Worm (Caenorhabditis elegans) whole organism, mixed stage, embryonic: Measurements from ENCODE around the gene nnt-1.

Experiments used
- bed-3 ChIP-seq: fragments of 200-800 bp; sonication (Bioruptor generic); optimal IDR thresholded peaks from 3 replicates; lab custom pipeline; 2018; ENCODE audit warnings: mild to moderate bottlenecking, missing genetic modification characterization, moderate library complexity, missing compliant biosample characterization
- ham-2 ChIP-seq: fragments of 200-800 bp; sonication (Bioruptor generic); optimal IDR thresholded peaks from 2 replicates; lab custom pipeline; 2018; ENCODE audit warnings: mild to moderate bottlenecking, missing genetic modification characterization, missing compliant biosample characterization
- nhr-76 ChIP-seq: sonication (generic microtip); optimal IDR thresholded peaks from 2 replicates; lab custom pipeline; 2017; ENCODE audit warnings: missing biosample characterization, missing genetic modification characterization

- no peak for TF ChIP-seq ham-2 (GFP tag; lab: Kevin White, UChicago)
- no peak for TF ChIP-seq nhr-76 (tag; lab: Kevin White, UChicago)
- TF ChIP-seq bed-3 (GFP tag; lab: Kevin White, UChicago), result no peak
Measured at ce11 chrX:6098420-6098819, 23.7 kb upstream of the nnt-1 start.
